Fruit fly (Drosophila melanogaster): ENCODE measurements around the gene RpL22.
A peak's percentile ranks its signal among the peaks of the same experiment; 100 is the strongest.

The RpL22 gene

dm6 chrX:769639-770124 is 4.8 kb upstream of the RpL22 start, which contains the start of gene fz3:
fz3 (plus strand) TSS chrX:769945.
- TF ChIP-seq insv (GFP tag; optimal IDR thresholded peaks at IDR 0.05) (peak in 1 of 2 experiments; percentile 16), C15 (GFP tag; IDR thresholded peaks at IDR 0.05) (no peak), CG30431 (GFP tag; optimal IDR thresholded peaks at IDR 0.05) (no peak), amos (GFP tag; IDR thresholded peaks at IDR 0.05; ENCODE audit: partially characterized antibody) (peak; percentile 89), abd-A (tag; optimal IDR thresholded peaks at IDR 0.05) (no peak), gcm (GFP tag; optimal IDR thresholded peaks at IDR 0.05) (peak; percentile 38), sens-2 (GFP tag; IDR thresholded peaks at IDR 0.05) (no peak), ttk (GFP tag; IDR thresholded peaks at IDR 0.05) (no peak), CG13123 (GFP tag; optimal IDR thresholded peaks at IDR 0.05) (no peak), pros (GFP tag; optimal IDR thresholded peaks at IDR 0.05) (no peak), Blimp-1 (GFP tag; optimal IDR thresholded peaks at IDR 0.05) (peak; percentile 2), Sin3A (optimal IDR thresholded peaks at IDR 0.05) (peak; percentile 7), ap (GFP tag; IDR thresholded peaks at IDR 0.05) (no peak), jigr1 (GFP tag; IDR thresholded peaks at IDR 0.05) (no peak), sna (GFP tag; IDR thresholded peaks at IDR 0.05; ENCODE audit: partially characterized antibody) (peak; percentile 87), CkIIα-i1 (GFP tag; IDR thresholded peaks at IDR 0.05) (no peak), sens (GFP tag) (peak; percentile 91), toy (GFP tag; IDR thresholded peaks at IDR 0.05) (no peak), CG10543 (GFP tag; optimal IDR thresholded peaks at IDR 0.05) (peak; percentile 9), so (GFP tag; IDR thresholded peaks at IDR 0.05) (0 out of 3 replicates have a peak, but pooled peaks have one; percentile 36), CG5180 (GFP tag; optimal IDR thresholded peaks at IDR 0.05) (no peak), trem (tag; optimal IDR thresholded peaks at IDR 0.05) (peak; percentile 44), CG32767 (GFP tag; IDR thresholded peaks at IDR 0.05) (no peak), Hr39 (optimal IDR thresholded peaks at IDR 0.05) (no peak), Side (GFP tag; optimal IDR thresholded peaks at IDR 0.05) (no peak), Mrtf (GFP tag; IDR thresholded peaks at IDR 0.05) (no peak), inv (GFP tag; IDR thresholded peaks at IDR 0.05; ENCODE audit: partially characterized antibody) (peak; percentile 71), wek (GFP tag; optimal IDR thresholded peaks at IDR 0.05) (no peak), fru (optimal IDR thresholded peaks at IDR 0.05) (no peak), CG8478 (optimal IDR thresholded peaks at IDR 0.05) (no peak), lab (GFP tag; optimal IDR thresholded peaks at IDR 0.05) (peak; percentile 31), vvl (GFP tag; IDR thresholded peaks at IDR 0.05) (peak; percentile 40), Hr78 (GFP tag; optimal IDR thresholded peaks at IDR 0.05) (no peak), Spps (tag; optimal IDR thresholded peaks at IDR 0.05) (no peak), dan (GFP tag; IDR thresholded peaks at IDR 0.05) (no peak), btn (GFP tag; optimal IDR thresholded peaks at IDR 0.05) (no peak), CoRest (tag; optimal IDR thresholded peaks at IDR 0.05) (peak; percentile 26), nom (GFP tag; optimal IDR thresholded peaks at IDR 0.05) (peak; percentile 73), CG15269 (tag; optimal IDR thresholded peaks at IDR 0.05) (peak; percentile 13), CG12942 (GFP tag; optimal IDR thresholded peaks at IDR 0.05) (no peak), CG2129 (GFP tag; IDR thresholded peaks at IDR 0.05; ENCODE audit: partially characterized antibody) (peak; percentile 55), ato (GFP tag; IDR thresholded peaks at IDR 0.05; ENCODE audit: partially characterized antibody) (peak; percentile 80), da (GFP tag; optimal IDR thresholded peaks at IDR 0.05) (no peak), esg (GFP tag; conservative IDR thresholded peaks at IDR 0.05) (no peak), CG1792 (GFP tag; optimal IDR thresholded peaks at IDR 0.05) (no peak), Myb (GFP tag; optimal IDR thresholded peaks at IDR 0.05) (peak; percentile 33), CHES-1-like (GFP tag; optimal IDR thresholded peaks at IDR 0.05) (peak; percentile 19), Lpt (GFP tag; optimal IDR thresholded peaks at IDR 0.05) (no peak), fd64A (GFP tag; optimal IDR thresholded peaks at IDR 0.05) (no peak), CG11456 (GFP tag; IDR thresholded peaks at IDR 0.05) (no peak), ash1 (GFP tag; optimal IDR thresholded peaks at IDR 0.05) (no peak), CG9727 (GFP tag; optimal IDR thresholded peaks at IDR 0.05) (no peak)
